Worm (Caenorhabditis elegans) whole organism, L2 larva: Measurements from ENCODE around the gene fbxa-214.
"Not testable (repeated sequence)": the region's sequence is repeated elsewhere in the genome, so short reads cannot be mapped to it uniquely, and the experiment has no call there.

Source experiments
- ama-1 ChIP-seq: fragments of 150-350 bp; optimal IDR thresholded peaks from 2 replicates; lab custom pipeline; 2018; ENCODE audit warnings: inconsistent platforms
- ceh-16 ChIP-seq: fragments of 150-350 bp; optimal IDR thresholded peaks from 2 replicates; lab custom pipeline; 2014; ENCODE audit warnings: missing biosample characterization, missing genetic modification characterization
- ceh-82 ChIP-seq: fragments of 150-350 bp; optimal IDR thresholded peaks from 2 replicates; lab custom pipeline; 2014; ENCODE audit warnings: missing biosample characterization, missing genetic modification characterization
- dmd-4 ChIP-seq: sonication (generic microtip); optimal IDR thresholded peaks from 2 replicates; lab custom pipeline; 2017; ENCODE audit warnings: missing biosample characterization, missing genetic modification characterization
- egl-27 ChIP-seq: sonication (generic microtip); optimal IDR thresholded peaks from 3 replicates; lab custom pipeline; 2017; ENCODE audit warnings: missing biosample characterization, missing genetic modification reagents, missing genetic modification characterization
- elt-3 ChIP-seq: sonication (generic microtip); optimal IDR thresholded peaks from 2 replicates; lab custom pipeline; 2017; ENCODE audit warnings: missing biosample characterization, missing genetic modification characterization
- fos-1 ChIP-seq: fragments of 150-350 bp; optimal IDR thresholded peaks from 2 replicates; lab custom pipeline; 2014; ENCODE audit warnings: missing biosample characterization, missing genetic modification characterization
- lin-39 ChIP-seq: fragments of 150-350 bp; optimal IDR thresholded peaks from 2 replicates; lab custom pipeline; 2014; ENCODE audit warnings: missing biosample characterization, missing genetic modification reagents, missing genetic modification characterization
- nhr-237 ChIP-seq: fragments of 150-350 bp; optimal IDR thresholded peaks from 2 replicates; lab custom pipeline; 2014; ENCODE audit warnings: missing biosample characterization, missing genetic modification characterization
- nhr-25 ChIP-seq: fragments of 150-350 bp; sonication (generic microtip); optimal IDR thresholded peaks from 3 replicates; lab custom pipeline; 2014; ENCODE audit warnings: missing biosample characterization, missing genetic modification characterization
- unc-39 ChIP-seq: fragments of 150-350 bp; optimal IDR thresholded peaks from 2 replicates; lab custom pipeline; 2014; ENCODE audit warnings: missing biosample characterization, missing genetic modification characterization
- zag-1 ChIP-seq: fragments of 150-350 bp; optimal IDR thresholded peaks from 2 replicates; lab custom pipeline; 2014; ENCODE audit warnings: missing biosample characterization, missing genetic modification characterization

DNA sequence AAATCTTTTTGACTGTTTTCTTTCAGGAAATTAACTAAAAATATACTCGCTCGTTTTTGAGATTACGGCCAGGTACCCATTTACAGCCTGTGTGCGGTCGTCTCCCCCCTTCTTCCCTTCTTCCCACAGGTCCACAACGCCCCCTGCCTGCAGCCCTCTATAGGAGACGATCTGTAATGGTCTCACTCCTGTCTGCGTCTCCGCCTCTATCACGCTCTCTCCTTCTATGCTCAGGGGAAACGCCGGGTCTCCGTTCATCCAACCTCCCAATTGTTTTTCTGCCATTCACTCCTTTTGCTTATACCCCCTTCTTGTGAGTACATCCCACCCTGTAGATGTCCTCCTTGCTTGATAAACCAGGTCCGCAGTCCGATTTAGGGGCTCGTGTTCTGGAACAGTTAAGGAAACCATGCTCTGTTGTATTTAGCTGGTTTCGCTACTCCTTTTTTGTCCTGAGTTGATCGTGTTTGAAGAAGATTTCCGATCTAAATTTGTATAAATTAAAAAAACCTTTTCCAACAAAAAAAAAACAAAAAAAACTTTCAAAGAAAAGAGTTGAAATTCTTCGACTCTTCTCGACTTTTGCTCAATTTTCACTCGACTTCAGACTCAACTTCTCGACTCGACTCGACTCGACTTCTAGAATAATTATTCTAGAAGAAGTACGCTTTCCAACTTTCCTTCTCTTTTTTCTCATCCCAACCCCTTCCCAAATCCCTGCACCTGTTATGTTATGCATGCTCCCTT, 31.3 kb downstream of the fbxa-214 start, which contains the start of gene F29G9.1:
- TF ChIP-seq egl-27 (tag; lab: Kevin White, UChicago); fos-1 (tag; lab: Kevin White, UChicago); unc-39; dmd-4; nhr-25 (tag; lab: Kevin White, UChicago); ceh-16 (tag; lab: Kevin White, UChicago); ama-1 (lab: Kevin White, UChicago); zag-1; lin-39 (tag; lab: Kevin White, UChicago); ceh-82; elt-3; nhr-237: not testable (repeated sequence)
